Fruit fly (Drosophila melanogaster): ENCODE results near the gene CG11927.
A peak's percentile ranks its signal among the peaks of the same experiment; 100 is the strongest.

The CG11927 gene

DNA sequence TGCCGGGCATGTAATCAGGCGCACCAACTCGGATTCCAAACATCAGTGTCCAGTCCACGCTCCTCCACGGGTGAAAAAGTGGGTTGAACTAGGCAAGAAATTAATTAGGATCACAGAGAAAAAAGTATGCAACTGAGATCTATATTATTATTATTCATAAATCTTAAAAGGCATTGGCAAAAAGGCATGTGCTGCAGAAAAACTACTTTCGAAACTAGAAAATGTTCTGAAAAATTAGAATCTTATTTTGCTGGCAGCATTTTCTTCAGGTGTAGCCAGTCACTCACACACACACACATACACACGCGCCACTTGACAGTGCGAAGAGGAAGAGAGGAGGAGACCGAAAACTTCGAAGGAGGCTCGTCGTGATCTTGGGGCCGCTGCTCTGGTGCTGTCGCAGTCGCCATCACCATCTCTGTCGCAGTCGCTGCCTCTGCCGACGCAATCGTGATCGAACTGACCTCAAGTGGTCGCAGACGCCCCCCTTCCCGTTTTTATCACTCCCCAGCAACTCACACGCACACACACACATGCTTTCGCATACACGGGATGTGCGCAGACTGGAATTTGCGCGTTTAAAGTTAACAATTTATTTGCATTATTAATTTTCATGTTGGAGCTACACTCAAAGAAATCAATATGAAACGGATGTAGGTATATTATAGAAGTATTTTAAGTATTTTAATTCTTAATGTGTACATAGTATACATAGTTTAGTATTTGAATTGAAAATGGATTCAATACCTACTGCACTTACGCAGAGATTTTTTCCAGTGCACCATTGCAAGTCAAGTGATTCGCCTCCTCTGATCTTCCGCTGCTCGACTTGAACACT, 40.0 kb downstream of the CG11927 start (continued):
- no peak for TF ChIP-seq CG8359 (GFP tag; optimal IDR thresholded peaks at IDR 0.05; ENCODE audit: borderline replicate concordance)
- no peak for TF ChIP-seq CG6791 (GFP tag; IDR thresholded peaks at IDR 0.05; ENCODE audit: partially characterized antibody)
- TF ChIP-seq H2.0 (GFP tag; IDR thresholded peaks at IDR 0.05) = peak; percentile 64
- TF ChIP-seq bab2 (GFP tag; optimal IDR thresholded peaks at IDR 0.05) = peak; percentile 31
- peak; percentile 72; the same call in 2 of the 3 replicates for TF ChIP-seq ase (GFP tag; IDR thresholded peaks at IDR 0.05)
- TF ChIP-seq trh (GFP tag; optimal IDR thresholded peaks at IDR 0.05) = peak; percentile 38
- TF ChIP-seq eyg (GFP tag; optimal IDR thresholded peaks at IDR 0.05) = no peak
- peak; percentile 37 for TF ChIP-seq CG13775 (GFP tag; optimal IDR thresholded peaks at IDR 0.05)
- TF ChIP-seq chinmo (GFP tag; IDR thresholded peaks at IDR 0.05; ENCODE audit: partially characterized antibody) = peak; percentile 58; the same call in 2 of the 4 replicates
- peak; percentile 18 for TF ChIP-seq CG12659 (GFP tag; optimal IDR thresholded peaks at IDR 0.05)
- peak; percentile 56 for TF ChIP-seq Hsf (GFP tag; optimal IDR thresholded peaks at IDR 0.05)
- no peak for TF ChIP-seq CG6765 (GFP tag; optimal IDR thresholded peaks at IDR 0.05)
- TF ChIP-seq CG14441 (GFP tag; IDR thresholded peaks at IDR 0.05) = peak; percentile 77
- no peak for TF ChIP-seq CG13894 (tag; optimal IDR thresholded peaks at IDR 0.05)
- TF ChIP-seq Meics (GFP tag; optimal IDR thresholded peaks at IDR 0.05) = peak; percentile 49
- TF ChIP-seq dati (GFP tag; IDR thresholded peaks at IDR 0.05) = no peak
- peak; percentile 57 for TF ChIP-seq ttk (GFP tag; IDR thresholded peaks at IDR 0.05)
- no peak for TF ChIP-seq CG31365 (tag; optimal IDR thresholded peaks at IDR 0.05)
- peak; percentile 46; the same call in 2 of the 4 replicates for TF ChIP-seq Gug (GFP tag; IDR thresholded peaks at IDR 0.05)
- TF ChIP-seq CG16779 (GFP tag; IDR thresholded peaks at IDR 0.05) = no peak
- TF ChIP-seq ato (GFP tag; IDR thresholded peaks at IDR 0.05; ENCODE audit: partially characterized antibody) = no peak
- TF ChIP-seq HLH4C (GFP tag; IDR thresholded peaks at IDR 0.05; ENCODE audit: partially characterized antibody) = no peak
- TF ChIP-seq Ets97D (GFP tag; optimal IDR thresholded peaks at IDR 0.05) = no peak
- no peak for TF ChIP-seq wek (GFP tag; optimal IDR thresholded peaks at IDR 0.05)
- no peak for TF ChIP-seq pros (GFP tag; optimal IDR thresholded peaks at IDR 0.05)
- no peak for TF ChIP-seq CG8478 (optimal IDR thresholded peaks at IDR 0.05)
- TF ChIP-seq Aef1 (GFP tag; IDR thresholded peaks at IDR 0.05) = peak; percentile 64
- TF ChIP-seq CG2875 (GFP tag; optimal IDR thresholded peaks at IDR 0.05) = peak; percentile 21
- no peak for TF ChIP-seq Opbp (GFP tag; IDR thresholded peaks at IDR 0.05; ENCODE audit: partially characterized antibody)
- peak; percentile 50 for TF ChIP-seq CG8388 (GFP tag; optimal IDR thresholded peaks at IDR 0.05)
- peak; percentile 25 for TF ChIP-seq CG18262 (tag; optimal IDR thresholded peaks at IDR 0.05)
- peak in 1 of 3 experiments; percentile 23 for TF ChIP-seq lola (GFP tag; optimal IDR thresholded peaks at IDR 0.05)
- no peak for TF ChIP-seq pum (GFP tag; optimal IDR thresholded peaks at IDR 0.05)
- TF ChIP-seq CG7839 (tag; optimal IDR thresholded peaks at IDR 0.05) = peak; percentile 62
- TF ChIP-seq Optix (GFP tag; IDR thresholded peaks at IDR 0.05) = peak; percentile 55; the same call in 1 of the 3 replicates
- no peak for TF ChIP-seq odd (GFP tag; optimal IDR thresholded peaks at IDR 0.05)
- TF ChIP-seq croc (GFP tag; conservative IDR thresholded peaks at IDR 0.05) = no peak
- peak; percentile 44; the same call in 1 of the 2 replicates for TF ChIP-seq CG11696 (GFP tag; IDR thresholded peaks at IDR 0.05)
- peak; percentile 53 for TF ChIP-seq CG12391 (tag; optimal IDR thresholded peaks at IDR 0.05)
- TF ChIP-seq dmrt11E (tag; optimal IDR thresholded peaks at IDR 0.05) = peak; percentile 66
- TF ChIP-seq CG16815 (GFP tag; optimal IDR thresholded peaks at IDR 0.05) = peak; percentile 57
- peak; percentile 21 for TF ChIP-seq Usf (GFP tag; optimal IDR thresholded peaks at IDR 0.05)
- TF ChIP-seq lov (optimal IDR thresholded peaks at IDR 0.05) = no peak
- peak; percentile 54; the same call in 1 of the 3 replicates for TF ChIP-seq lov (GFP tag; IDR thresholded peaks at IDR 0.05)
- TF ChIP-seq CG10959 (GFP tag; IDR thresholded peaks at IDR 0.05) = peak; percentile 57; the same call in 1 of the 2 replicates
- no peak for TF ChIP-seq her (GFP tag; optimal IDR thresholded peaks at IDR 0.05)
- TF ChIP-seq E2f1 (GFP tag; IDR thresholded peaks at IDR 0.05) = peak; percentile 67
- TF ChIP-seq CG3838 (GFP tag; optimal IDR thresholded peaks at IDR 0.05) = no peak
